Fruit fly (Drosophila melanogaster) whole organism, embryonic: ENCODE data around the gene Cyp6d4.

Experiments
- Atf6 ChIP-seq: fragments of 200-800 bp; sonication (Bioruptor generic); IDR thresholded peaks from 2 replicates; pipeline ENCODE4 v1.3.6; 2022; ENCODE audit warnings: missing biosample characterization, missing genetic modification characterization
- C15 ChIP-seq: fragments of 200-800 bp; sonication (Bioruptor generic); IDR thresholded peaks from 3 replicates; pipeline ENCODE4 v1.3.6; 2022; ENCODE audit warnings: missing biosample characterization, missing genetic modification characterization
- CG11695 ChIP-seq: fragments of 200-800 bp; sonication (Bioruptor generic); IDR thresholded peaks from 3 replicates; pipeline ENCODE4 v1.3.6; 2022; ENCODE audit warnings: missing biosample characterization, missing genetic modification characterization
- CG12155 ChIP-seq: fragments of 200-800 bp; sonication (Bioruptor generic); optimal IDR thresholded peaks from 3 replicates; lab custom pipeline; 2016; ENCODE audit warnings: missing biosample characterization, missing genetic modification characterization
- CG12219 ChIP-seq: fragments of 200-800 bp; sonication (Bioruptor generic); optimal IDR thresholded peaks from 3 replicates; lab custom pipeline; 2018; ENCODE audit warnings: missing biosample characterization, mild to moderate bottlenecking, missing genetic modification characterization
- CG14965 ChIP-seq: fragments of 200-800 bp; sonication (Bioruptor generic); optimal IDR thresholded peaks from 2 replicates; lab custom pipeline; 2016; ENCODE audit warnings: missing biosample characterization, missing genetic modification characterization, borderline replicate concordance
- CG15011 ChIP-seq: fragments of 200-800 bp; sonication (Bioruptor generic); optimal IDR thresholded peaks from 3 replicates; lab custom pipeline; 2018; ENCODE audit warnings: missing biosample characterization, mild to moderate bottlenecking, missing genetic modification characterization
- CG15479 ChIP-seq: fragments of 200-800 bp; sonication (Bioruptor generic); optimal IDR thresholded peaks from 3 replicates; lab custom pipeline; 2019; ENCODE audit warnings: missing biosample characterization, mild to moderate bottlenecking, missing genetic modification characterization, moderate library complexity
- CG16863 ChIP-seq: fragments of 200-800 bp; sonication (Bioruptor generic); optimal IDR thresholded peaks from 3 replicates; lab custom pipeline; 2016; ENCODE audit warnings: missing biosample characterization, missing genetic modification characterization
- CG17385 ChIP-seq: fragments of 200-800 bp; sonication (Bioruptor generic); optimal IDR thresholded peaks from 3 replicates; lab custom pipeline; 2018; ENCODE audit warnings: missing biosample characterization, mild to moderate bottlenecking, missing genetic modification characterization
- CG18011 ChIP-seq: fragments of 200-800 bp; sonication (Bioruptor generic); optimal IDR thresholded peaks from 2 replicates; lab custom pipeline; 2017; ENCODE audit warnings: missing biosample characterization, missing genetic modification characterization, mild to moderate bottlenecking, moderate library complexity, missing genotype
- CG2129 ChIP-seq: fragments of 200-800 bp; sonication (Bioruptor generic); IDR thresholded peaks from 2 replicates; pipeline ENCODE4 v1.3.6; 2022; ENCODE audit warnings: missing biosample characterization, missing genetic modification characterization; ENCODE audit not compliant: partially characterized antibody
- CG30403 ChIP-seq: fragments of 200-800 bp; sonication (Bioruptor generic); optimal IDR thresholded peaks from 3 replicates; lab custom pipeline; 2016; ENCODE audit warnings: missing biosample characterization, missing genetic modification characterization
- CG3065 ChIP-seq: fragments of 200-800 bp; sonication (Bioruptor generic); optimal IDR thresholded peaks from 2 replicates; lab custom pipeline; 2016; ENCODE audit warnings: missing biosample characterization, missing genetic modification characterization
- CG33557 ChIP-seq: fragments of 200-800 bp; sonication (Bioruptor generic); optimal IDR thresholded peaks from 2 replicates; lab custom pipeline; 2019; ENCODE audit warnings: missing biosample characterization, mild to moderate bottlenecking, missing genetic modification characterization, moderate library complexity
- CG3995 ChIP-seq: fragments of 200-800 bp; sonication (Bioruptor generic); optimal IDR thresholded peaks from 3 replicates; lab custom pipeline; 2016; ENCODE audit warnings: missing biosample characterization, missing genetic modification characterization
- CG42726 ChIP-seq: fragments of 200-800 bp; sonication (Bioruptor generic); IDR thresholded peaks from 2 replicates; pipeline ENCODE4 v1.3.6; 2022; ENCODE audit warnings: missing biosample characterization, missing genetic modification characterization; ENCODE audit not compliant: partially characterized antibody
- CG7271 ChIP-seq: fragments of 200-800 bp; sonication (Bioruptor generic); optimal IDR thresholded peaks from 2 replicates; lab custom pipeline; 2018; ENCODE audit warnings: missing biosample characterization, mild to moderate bottlenecking, missing genetic modification characterization, moderate library complexity
- CG7987 ChIP-seq: fragments of 200-800 bp; sonication (Bioruptor generic); optimal IDR thresholded peaks from 2 replicates; lab custom pipeline; 2018; ENCODE audit warnings: missing biosample characterization, mild to moderate bottlenecking, missing genetic modification characterization, moderate library complexity
- CG8290 ChIP-seq, 3 experiments: fragments of 200-800 bp; sonication (Bioruptor generic); optimal IDR thresholded peaks; 2 replicates each; lab custom pipeline; 2016 to 2019; ENCODE audit warnings: missing biosample characterization in 3 of 3, missing genetic modification characterization in 3 of 3, mild to moderate bottlenecking in 2 of 3, moderate library complexity in 1 of 3
- Dek ChIP-seq: fragments of 200-800 bp; sonication (Bioruptor generic); optimal IDR thresholded peaks from 3 replicates; lab custom pipeline; 2019; ENCODE audit warnings: missing biosample characterization, mild to moderate bottlenecking, missing genetic modification characterization, moderate library complexity
- Dll ChIP-seq: fragments of 200-800 bp; sonication (Bioruptor generic); IDR thresholded peaks from 4 replicates; pipeline ENCODE4 v1.3.6; 2022; ENCODE audit warnings: missing biosample characterization, missing genetic modification characterization; ENCODE audit not compliant: partially characterized antibody
- Doc3 ChIP-seq: fragments of 200-800 bp; sonication (Bioruptor generic); IDR thresholded peaks from 3 replicates; pipeline ENCODE4 v1.3.6; 2022; ENCODE audit warnings: missing biosample characterization, missing genetic modification characterization; ENCODE audit not compliant: partially characterized antibody
- E2f2 ChIP-seq: fragments of 200-800 bp; sonication (Bioruptor generic); IDR thresholded peaks from 2 replicates; pipeline ENCODE4 v1.3.6; 2022; ENCODE audit warnings: missing biosample characterization, missing genetic modification characterization
- Hmx ChIP-seq: fragments of 200-800 bp; sonication (Bioruptor generic); optimal IDR thresholded peaks from 2 replicates; lab custom pipeline; 2016; ENCODE audit warnings: missing biosample characterization, missing genetic modification characterization
- Hr39 ChIP-seq: fragments of >200 bp; optimal IDR thresholded peaks from 2 replicates; lab custom pipeline; 2017
- MBD-R2 ChIP-seq: fragments of 200-800 bp; sonication (Bioruptor generic); IDR thresholded peaks from 2 replicates; pipeline ENCODE4 v1.3.6; 2022; ENCODE audit warnings: missing biosample characterization, missing genetic modification characterization
- Mad ChIP-seq: fragments of 200-800 bp; sonication (Bioruptor generic); optimal IDR thresholded peaks from 2 replicates; lab custom pipeline; 2016; ENCODE audit warnings: missing biosample characterization, missing genetic modification characterization
- Meics ChIP-seq: fragments of 200-800 bp; sonication (Bioruptor generic); optimal IDR thresholded peaks from 2 replicates; lab custom pipeline; 2017; ENCODE audit warnings: missing biosample characterization, mild to moderate bottlenecking, missing genetic modification characterization
- NFAT ChIP-seq: fragments of 200-800 bp; sonication (Bioruptor generic); IDR thresholded peaks from 2 replicates; pipeline ENCODE4 v1.3.6; 2022; ENCODE audit warnings: missing biosample characterization, missing genetic modification characterization
- Tbp ChIP-seq: fragments of >200 bp; optimal IDR thresholded peaks from 2 replicates; lab custom pipeline; 2018; ENCODE audit warnings: missing biosample characterization, missing genetic modification characterization
- ara ChIP-seq: fragments of 200-800 bp; sonication (Bioruptor generic); IDR thresholded peaks from 2 replicates; pipeline ENCODE4 v1.3.6; 2022; ENCODE audit warnings: missing biosample characterization, missing genetic modification characterization
- bowl ChIP-seq: fragments of 200-800 bp; sonication (Bioruptor generic); IDR thresholded peaks from 2 replicates; pipeline ENCODE4 v1.3.6; 2022; ENCODE audit warnings: missing biosample characterization, missing genetic modification characterization
- dysf ChIP-seq: fragments of 200-800 bp; sonication (Bioruptor generic); IDR thresholded peaks from 3 replicates; pipeline ENCODE4 v1.3.6; 2022; ENCODE audit warnings: missing biosample characterization, missing genetic modification characterization
- ewg ChIP-seq: fragments of 200-800 bp; sonication (Bioruptor generic); optimal IDR thresholded peaks from 3 replicates; lab custom pipeline; 2017; ENCODE audit warnings: mild to moderate bottlenecking, missing biosample characterization, missing genetic modification reagents, missing genetic modification characterization
- ftz-f1 ChIP-seq: fragments of 200-800 bp; sonication (Bioruptor generic); optimal IDR thresholded peaks from 2 replicates; lab custom pipeline; 2016; ENCODE audit warnings: missing biosample characterization, missing genetic modification characterization
- hb ChIP-seq: fragments of 200-800 bp; sonication (Bioruptor generic); IDR thresholded peaks from 3 replicates; pipeline ENCODE4 v1.3.6; 2022; ENCODE audit warnings: missing biosample characterization, missing genetic modification characterization; ENCODE audit not compliant: partially characterized antibody
- her ChIP-seq: fragments of 200-800 bp; sonication (Bioruptor generic); optimal IDR thresholded peaks from 2 replicates; lab custom pipeline; 2016; ENCODE audit warnings: missing biosample characterization, missing genetic modification characterization
- jing ChIP-seq: fragments of 200-800 bp; sonication (Bioruptor generic); optimal IDR thresholded peaks from 2 replicates; lab custom pipeline; 2018; ENCODE audit warnings: missing biosample characterization, mild to moderate bottlenecking, missing genetic modification characterization
- klu ChIP-seq: fragments of 200-800 bp; sonication (Bioruptor generic); IDR thresholded peaks from 2 replicates; pipeline ENCODE4 v1.3.6; 2022; ENCODE audit warnings: missing biosample characterization, missing genetic modification characterization
- nau ChIP-seq: fragments of 200-800 bp; sonication (Bioruptor generic); optimal IDR thresholded peaks from 3 replicates; lab custom pipeline; 2017; ENCODE audit warnings: missing biosample characterization, mild to moderate bottlenecking, missing genetic modification characterization, missing genetic modification reagents
- pita ChIP-seq: fragments of 200-800 bp; sonication (Bioruptor generic); optimal IDR thresholded peaks from 2 replicates; lab custom pipeline; 2017; ENCODE audit warnings: missing biosample characterization, mild to moderate bottlenecking, missing genetic modification characterization
- pzg ChIP-seq: fragments of 200-800 bp; sonication (Bioruptor generic); optimal IDR thresholded peaks from 3 replicates; lab custom pipeline; 2018; ENCODE audit warnings: missing biosample characterization, mild to moderate bottlenecking, missing genetic modification characterization, moderate library complexity
- schlank ChIP-seq: fragments of 200-800 bp; sonication (Bioruptor generic); optimal IDR thresholded peaks from 2 replicates; lab custom pipeline; 2018; ENCODE audit warnings: missing biosample characterization, mild to moderate bottlenecking, missing genetic modification characterization
- sna ChIP-seq: fragments of 200-800 bp; sonication (Bioruptor generic); IDR thresholded peaks from 2 replicates; pipeline ENCODE4 v1.3.6; 2022; ENCODE audit warnings: missing biosample characterization, missing genetic modification characterization; ENCODE audit not compliant: partially characterized antibody
- tio ChIP-seq: fragments of 200-800 bp; sonication (Bioruptor generic); optimal IDR thresholded peaks from 2 replicates; lab custom pipeline; 2017; ENCODE audit warnings: missing biosample characterization, missing genetic modification characterization, inconsistent platforms
- yki ChIP-seq: fragments of >200 bp; optimal IDR thresholded peaks from 3 replicates; lab custom pipeline; 2018
- zen ChIP-seq: fragments of 200-800 bp; sonication (Bioruptor generic); optimal IDR thresholded peaks from 3 replicates; lab custom pipeline; 2018; ENCODE audit warnings: missing biosample characterization, mild to moderate bottlenecking, missing genetic modification characterization, moderate library complexity
- zf30C ChIP-seq: fragments of 200-800 bp; sonication (Bioruptor generic); optimal IDR thresholded peaks from 3 replicates; lab custom pipeline; 2018; ENCODE audit warnings: missing biosample characterization, mild to moderate bottlenecking, missing genetic modification characterization

The Cyp6d4 gene

dm6 chr3R:22667284-22667958 is 30.7 kb upstream of the Cyp6d4 start (continued):
- TF ChIP-seq CG12219 (GFP tag; lab: Kevin White, UChicago) = peak; percentile 42
- peak; percentile 38; the same call in 1 of the 2 replicates for TF ChIP-seq klu (GFP tag; lab: Robert Waterston, UW)
- TF ChIP-seq ftz-f1 (GFP tag; lab: Kevin White, UChicago) = no peak
- no peak for TF ChIP-seq C15 (GFP tag; lab: Robert Waterston, UW)
- peak; percentile 74 for TF ChIP-seq dysf
- peak; percentile 70 for TF ChIP-seq nau (GFP tag; lab: Kevin White, UChicago)
- peak; percentile 25 for TF ChIP-seq Hmx
- no peak for TF ChIP-seq NFAT (GFP tag; lab: Robert Waterston, UW)
- TF ChIP-seq schlank (tag; lab: Kevin White, UChicago) = no peak
- TF ChIP-seq ara (GFP tag; lab: Robert Waterston, UW) = peak; percentile 75; the same call in 1 of the 2 replicates
- TF ChIP-seq jing (GFP tag; lab: Kevin White, UChicago) = peak; percentile 75
- no peak for TF ChIP-seq CG7987
- TF ChIP-seq CG3065 (GFP tag; lab: Kevin White, UChicago) = peak; percentile 53
- TF ChIP-seq Mad (GFP tag; lab: Kevin White, UChicago) = peak; percentile 59
- TF ChIP-seq CG33557 (GFP tag; lab: Kevin White, UChicago) = peak; percentile 44
- TF ChIP-seq zen (tag; lab: Kevin White, UChicago) = peak; percentile 89
- peak; percentile 78 for TF ChIP-seq CG8290 (GFP tag; optimal IDR thresholded peaks at IDR 0.05; lab: Kevin White, UChicago)
- TF ChIP-seq CG8290 (tag; optimal IDR thresholded peaks at IDR 0.05; lab: Kevin White, UChicago) = no peak
- TF ChIP-seq CG17385 (GFP tag; lab: Kevin White, UChicago) = peak; percentile 77
- no peak for TF ChIP-seq CG15479
- TF ChIP-seq sna (GFP tag; lab: Robert Waterston, UW) = no peak
- no peak for TF ChIP-seq CG2129 (GFP tag; lab: Robert Waterston, UW)
- peak; percentile 64 for TF ChIP-seq tio (GFP tag; lab: Kevin White, UChicago)
- TF ChIP-seq bowl (GFP tag; lab: Robert Waterston, UW) = 0 out of 2 replicates have a peak, but pooled peaks have one; percentile 43
- TF ChIP-seq CG12155 (GFP tag; lab: Kevin White, UChicago) = peak; percentile 61
- no peak for TF ChIP-seq Tbp
- TF ChIP-seq Dek (tag; lab: Kevin White, UChicago) = peak; percentile 39
- peak; percentile 36; the same call in 1 of the 2 replicates for TF ChIP-seq E2f2
- peak; percentile 67 for TF ChIP-seq Meics (GFP tag; lab: Kevin White, UChicago)
- TF ChIP-seq CG7271 (tag; lab: Kevin White, UChicago) = peak; percentile 71
- no peak for TF ChIP-seq hb (GFP tag; lab: Robert Waterston, UW)
- no peak for TF ChIP-seq CG42726 (GFP tag; lab: Robert Waterston, UW)
- no peak for TF ChIP-seq yki (lab: Kevin White, UChicago)
- TF ChIP-seq Doc3 (GFP tag; lab: Robert Waterston, UW) = no peak
- TF ChIP-seq CG30403 (GFP tag; lab: Kevin White, UChicago) = peak; percentile 80
- peak; percentile 80 for TF ChIP-seq zf30C
- no peak for TF ChIP-seq CG14965 (GFP tag; lab: Kevin White, UChicago)
- peak; percentile 7 for TF ChIP-seq CG3995
- no peak for TF ChIP-seq Hr39 (lab: Kevin White, UChicago)
- peak; percentile 68; the same call in 1 of the 2 replicates for TF ChIP-seq Atf6 (GFP tag; lab: Robert Waterston, UW)
- no peak for TF ChIP-seq Dll (GFP tag; lab: Robert Waterston, UW)
- peak; percentile 58; the same call in 1 of the 3 replicates for TF ChIP-seq CG11695 (GFP tag; lab: Robert Waterston, UW)
- no peak for TF ChIP-seq CG18011
- peak; percentile 66 for TF ChIP-seq CG15011 (GFP tag; lab: Kevin White, UChicago)
- TF ChIP-seq pita (GFP tag; lab: Kevin White, UChicago) = no peak
- TF ChIP-seq her = no peak
- no peak for TF ChIP-seq pzg
- peak; percentile 70 for TF ChIP-seq CG16863 (GFP tag; lab: Kevin White, UChicago)
- 0 out of 2 replicates have a peak, but pooled peaks have one; percentile 19 for TF ChIP-seq MBD-R2 (GFP tag; lab: Robert Waterston, UW)
- TF ChIP-seq ewg (GFP tag; lab: Kevin White, UChicago) = peak; percentile 74
